Worm (Caenorhabditis elegans): ENCODE data around the gene W01B6.8.

The W01B6.8 gene

ce11 chrIV:10066456-10066855 is 17.7 kb downstream of the W01B6.8 start:
- no peak for TF ChIP-seq tbx-2 (tag; optimal IDR thresholded peaks at IDR 0.05)
- no peak for TF ChIP-seq nhr-11 (tag; optimal IDR thresholded peaks at IDR 0.05)
- no peak for TF ChIP-seq fkh-2 (tag; optimal IDR thresholded peaks at IDR 0.05)
- no peak for TF ChIP-seq aly-2 (tag; optimal IDR thresholded peaks at IDR 0.05)
- TF ChIP-seq mml-1 (tag; optimal IDR thresholded peaks at IDR 0.05), result no peak
- no peak for TF ChIP-seq unc-62 (GFP tag; optimal IDR thresholded peaks at IDR 0.05)
- TF ChIP-seq egl-27 (tag; optimal IDR thresholded peaks at IDR 0.05), result no peak
- TF ChIP-seq zag-1 (tag; optimal IDR thresholded peaks at IDR 0.05), result no peak
- no peak for TF ChIP-seq sea-2 (GFP tag; optimal IDR thresholded peaks at IDR 0.05)
- TF ChIP-seq unc-39 (tag; optimal IDR thresholded peaks at IDR 0.05), result no peak
- no peak for TF ChIP-seq nhr-76 (tag; optimal IDR thresholded peaks at IDR 0.05)
- TF ChIP-seq nhr-23 (tag; optimal IDR thresholded peaks at IDR 0.05), result no peak
- peak; percentile 44 for TF ChIP-seq elt-2 (tag; optimal IDR thresholded peaks at IDR 0.05)
- no peak for TF ChIP-seq ztf-11 (tag; optimal IDR thresholded peaks at IDR 0.05)
- TF ChIP-seq egl-5 (tag; optimal IDR thresholded peaks at IDR 0.05), result no peak
- peak; percentile 10 for TF ChIP-seq pqm-1 (tag; optimal IDR thresholded peaks at IDR 0.05)

ce11 chrIV:10065159-10065558 is 19.0 kb downstream of the W01B6.8 start:
- TF ChIP-seq nfya-1 (tag; optimal IDR thresholded peaks at IDR 0.05; ENCODE audit: insufficient read depth) (no peak), lin-39 (tag; optimal IDR thresholded peaks at IDR 0.05) (peak; percentile 74), unc-62 (GFP tag; optimal IDR thresholded peaks at IDR 0.05) (peak; percentile 36)

ce11 chrIV:10063941-10064340 is 20.2 kb downstream of the W01B6.8 start:
- no peak for TF ChIP-seq jun-1 (tag; optimal IDR thresholded peaks at IDR 0.05)
- TF ChIP-seq ama-1 (optimal IDR thresholded peaks at IDR 0.05), result no peak
- TF ChIP-seq eor-1 (tag; optimal IDR thresholded peaks at IDR 0.05), result no peak
- no peak for TF ChIP-seq pqm-1 (tag; optimal IDR thresholded peaks at IDR 0.05)
- no peak for TF ChIP-seq egl-5 (tag; optimal IDR thresholded peaks at IDR 0.05)
- TF ChIP-seq nhr-23 (tag; optimal IDR thresholded peaks at IDR 0.05), result no peak
- TF ChIP-seq fkh-10 (GFP tag; optimal IDR thresholded peaks at IDR 0.05), result no peak
- TF ChIP-seq ceh-9 (tag; optimal IDR thresholded peaks at IDR 0.05), result no peak
- TF ChIP-seq mml-1 (tag; optimal IDR thresholded peaks at IDR 0.05), result no peak
- no peak for TF ChIP-seq snpc-4 (tag; optimal IDR thresholded peaks at IDR 0.05)
- no peak for TF ChIP-seq fkh-2 (tag; optimal IDR thresholded peaks at IDR 0.05)
- no peak for TF ChIP-seq nhr-76 (tag; optimal IDR thresholded peaks at IDR 0.05)
- TF ChIP-seq ZK546.5 (tag; optimal IDR thresholded peaks at IDR 0.05), result no peak
- no peak for TF ChIP-seq pha-4 (tag; optimal IDR thresholded peaks at IDR 0.05)
- TF ChIP-seq aly-2 (tag; optimal IDR thresholded peaks at IDR 0.05), result no peak

- TF ChIP-seq pqm-1 (tag; optimal IDR thresholded peaks at IDR 0.05) (peak; percentile 30), jun-1 (tag; optimal IDR thresholded peaks at IDR 0.05) (no peak), ztf-4 (tag; optimal IDR thresholded peaks at IDR 0.05) (no peak), hmg-11 (tag; optimal IDR thresholded peaks at IDR 0.05) (peak; percentile 73), nhr-23 (tag; optimal IDR thresholded peaks at IDR 0.05) (no peak), nhr-12 (tag; optimal IDR thresholded peaks at IDR 0.05) (no peak), egl-5 (tag; optimal IDR thresholded peaks at IDR 0.05) (no peak), elt-2 (tag; optimal IDR thresholded peaks at IDR 0.05) (peak; percentile 14), fkh-10 (GFP tag; optimal IDR thresholded peaks at IDR 0.05) (peak; percentile 73), lin-15B (tag; optimal IDR thresholded peaks at IDR 0.05) (peak; percentile 12), lin-39 (tag; optimal IDR thresholded peaks at IDR 0.05) (peak; percentile 4), snpc-4 (tag; optimal IDR thresholded peaks at IDR 0.05) (no peak), nfya-1 (tag; optimal IDR thresholded peaks at IDR 0.05; ENCODE audit: insufficient read depth) (peak; percentile 67), R02D3.7 (tag; optimal IDR thresholded peaks at IDR 0.05) (no peak)
Measured at ce11 chrIV:10062728-10063127, 21.4 kb downstream of the W01B6.8 start, which contains the start of gene ipla-7. ipla-7 (minus strand) TSS chrIV:10062849.

- TF ChIP-seq fkh-2 (tag; optimal IDR thresholded peaks at IDR 0.05), result no peak
- no peak for TF ChIP-seq mdl-1 (tag; optimal IDR thresholded peaks at IDR 0.05)
- peak; percentile 45 for TF ChIP-seq elt-2 (tag; optimal IDR thresholded peaks at IDR 0.05)
- no peak for TF ChIP-seq ama-1 (optimal IDR thresholded peaks at IDR 0.05)
- no peak for TF ChIP-seq ceh-28 (tag; optimal IDR thresholded peaks at IDR 0.05)
- no peak for TF ChIP-seq elt-1 (tag; optimal IDR thresholded peaks at IDR 0.05)
- no peak for TF ChIP-seq ceh-16 (tag; optimal IDR thresholded peaks at IDR 0.05)
- TF ChIP-seq ZK546.5 (tag; optimal IDR thresholded peaks at IDR 0.05), result no peak
- peak; percentile 3 for TF ChIP-seq pqm-1 (tag; optimal IDR thresholded peaks at IDR 0.05)
- no peak for TF ChIP-seq ceh-9 (tag; optimal IDR thresholded peaks at IDR 0.05)
- no peak for TF ChIP-seq unc-62 (GFP tag; optimal IDR thresholded peaks at IDR 0.05)
- TF ChIP-seq pha-4 (tag; optimal IDR thresholded peaks at IDR 0.05), result peak; percentile 28
- TF ChIP-seq lin-39 (tag; optimal IDR thresholded peaks at IDR 0.05), result no peak
- TF ChIP-seq eor-1 (tag; optimal IDR thresholded peaks at IDR 0.05), result no peak
Measured at ce11 chrIV:10060795-10061194, 23.4 kb downstream of the W01B6.8 start.

Measured in whole organism, L3 larva.